Fruit fly (Drosophila melanogaster) whole organism, wandering third instar larva: ENCODE data around the gene CG5412.
A peak's percentile ranks its signal among the peaks of the same experiment; 100 is the strongest.

Source experiments
- CG32264 ChIP-seq: fragments of 200-800 bp; sonication (Bioruptor generic); optimal IDR thresholded peaks from 2 replicates; lab custom pipeline; 2016; ENCODE audit warnings: missing biosample characterization, missing genetic modification characterization
- Dif ChIP-seq: fragments of 200-275, 200-300 bp; sonication (Bioruptor generic); optimal IDR thresholded peaks from 2 replicates; lab custom pipeline; 2018; ENCODE audit warnings: missing biosample characterization, missing genetic modification characterization; ENCODE audit not compliant: partially characterized antibody
- GATAd ChIP-seq: sonication (Bioruptor generic); optimal IDR thresholded peaks from 2 replicates; lab custom pipeline; 2016; ENCODE audit warnings: missing biosample characterization, missing genetic modification characterization
- HLH106 ChIP-seq: fragments of 200-800 bp; optimal IDR thresholded peaks from 3 replicates; lab custom pipeline; 2019; ENCODE audit warnings: missing biosample characterization, mild to moderate bottlenecking, missing genetic modification characterization, moderate library complexity
- Hnf4 ChIP-seq: fragments of 200-800 bp; sonication (Bioruptor generic); optimal IDR thresholded peaks from 2 replicates; lab custom pipeline; 2016; ENCODE audit warnings: missing biosample characterization, mild to moderate bottlenecking, missing genetic modification characterization
- Hr83 ChIP-seq: fragments of 200-300 bp; sonication (Bioruptor generic); optimal IDR thresholded peaks from 2 replicates; lab custom pipeline; 2016; ENCODE audit warnings: missing biosample characterization, mild to moderate bottlenecking, missing genetic modification characterization, moderate library complexity; ENCODE audit not compliant: poor library complexity, severe bottlenecking
- Myc ChIP-seq: fragments of >200 bp; optimal IDR thresholded peaks from 2 replicates; lab custom pipeline; 2017
- N ChIP-seq: fragments of >200 bp; optimal IDR thresholded peaks from 2 replicates; lab custom pipeline; 2018; ENCODE audit warnings: missing biosample characterization, missing external identifiers, missing genetic modification characterization
- Rel ChIP-seq, 2 experiments: fragments of 200-800 bp; sonication (Bioruptor generic) in 1 of 2; optimal IDR thresholded peaks; 2 replicates in 1 of 2; 3 replicates in 1 of 2; lab custom pipeline; 2016 to 2019; ENCODE audit warnings: mild to moderate bottlenecking in 2 of 2, missing biosample characterization in 2 of 2, missing genetic modification characterization in 2 of 2, moderate library complexity in 1 of 2
- br ChIP-seq: fragments of 200-800 bp; sonication (Bioruptor generic); optimal IDR thresholded peaks from 2 replicates; lab custom pipeline; 2016; ENCODE audit warnings: missing biosample characterization, missing genetic modification characterization
- dsf ChIP-seq: sonication (Bioruptor generic); optimal IDR thresholded peaks from 2 replicates; lab custom pipeline; 2016; ENCODE audit warnings: missing biosample characterization, missing genetic modification characterization, borderline replicate concordance
- fru ChIP-seq: fragments of 200-800 bp; sonication (Bioruptor generic); optimal IDR thresholded peaks from 3 replicates; lab custom pipeline; 2016; ENCODE audit warnings: missing biosample characterization, mild to moderate bottlenecking, missing genetic modification characterization
- psq ChIP-seq: fragments of 200-800 bp; sonication (Bioruptor generic); optimal IDR thresholded peaks from 3 replicates; lab custom pipeline; 2017; ENCODE audit warnings: missing biosample characterization, mild to moderate bottlenecking, missing genetic modification characterization, moderate library complexity
- sage ChIP-seq: fragments of 200-800 bp; sonication (Bioruptor generic); optimal IDR thresholded peaks from 2 replicates; lab custom pipeline; 2016; ENCODE audit warnings: missing biosample characterization, mild to moderate bottlenecking, missing genetic modification characterization
- tai ChIP-seq: sonication (Bioruptor generic); optimal IDR thresholded peaks from 2 replicates; lab custom pipeline; 2016; ENCODE audit warnings: missing biosample characterization, missing genetic modification characterization

The CG5412 gene

dm6 chr3R:20622297-20623168 lies 45.7 kb downstream of the CG5412 start:
- TF ChIP-seq tai (GFP tag; lab: Kevin White, UChicago), result no peak
- TF ChIP-seq HLH106 (tag; lab: Kevin White, UChicago), result no peak
- TF ChIP-seq CG32264 (GFP tag; lab: Kevin White, UChicago), result no peak
- TF ChIP-seq Hnf4, result no peak
- TF ChIP-seq Dif (GFP tag; lab: Kevin White, UChicago), result no peak
- peak; percentile 9 for TF ChIP-seq psq (GFP tag; lab: Kevin White, UChicago)

dm6 chr3R:20626123-20626522 lies 49.3 kb downstream of the CG5412 start:
- TF ChIP-seq psq (GFP tag; lab: Kevin White, UChicago) (no peak), dsf (GFP tag; lab: Kevin White, UChicago) (no peak), fru (GFP tag; lab: Kevin White, UChicago) (no peak), Myc (lab: Kevin White, UChicago) (no peak), br (no peak), CG32264 (GFP tag; lab: Kevin White, UChicago) (no peak), Hr83 (GFP tag; lab: Kevin White, UChicago) (no peak), sage (GFP tag; lab: Kevin White, UChicago) (no peak), Rel (GFP tag; optimal IDR thresholded peaks at IDR 0.05; lab: Kevin White, UChicago) (no peak), Rel (tag; optimal IDR thresholded peaks at IDR 0.05; lab: Kevin White, UChicago) (no peak), GATAd (GFP tag; lab: Kevin White, UChicago) (no peak), N (GFP tag; lab: Kevin White, UChicago) (no peak)
- TF ChIP-seq, all 38 proteins: peak for 0
